Fruit fly (Drosophila melanogaster) whole organism, prepupa: Measurements from ENCODE around the gene ninaC.

Experiments used
- Blimp-1 ChIP-seq: fragments of 200-800 bp; sonication (Bioruptor generic); optimal IDR thresholded peaks from 3 replicates; lab custom pipeline; 2017; ENCODE audit warnings: missing biosample characterization, missing genetic modification characterization, mild to moderate bottlenecking, moderate library complexity, missing genetic modification reagents
- CG10631 ChIP-seq: fragments of 200-800 bp; sonication (Bioruptor generic); optimal IDR thresholded peaks from 2 replicates; lab custom pipeline; 2016; ENCODE audit warnings: missing biosample characterization, missing genetic modification characterization
- CG11294 ChIP-seq: fragments of 200-800 bp; sonication (Bioruptor generic); IDR thresholded peaks from 2 replicates; pipeline ENCODE4 v1.3.6; 2022; ENCODE audit warnings: missing biosample characterization, missing genetic modification characterization
- CG11762 ChIP-seq: fragments of 200-800 bp; sonication (Bioruptor generic); optimal IDR thresholded peaks from 3 replicates; lab custom pipeline; 2016; ENCODE audit warnings: missing biosample characterization, missing genetic modification characterization; ENCODE audit not compliant: insufficient read depth
- CG11902 ChIP-seq: fragments of 200-800 bp; sonication (Bioruptor generic); optimal IDR thresholded peaks from 3 replicates; lab custom pipeline; 2016; ENCODE audit warnings: missing biosample characterization, missing genetic modification characterization
- CG3032 ChIP-seq: fragments of 200-800 bp; optimal IDR thresholded peaks from 2 replicates; lab custom pipeline; 2019; ENCODE audit warnings: missing biosample characterization, mild to moderate bottlenecking, missing genetic modification characterization, moderate library complexity
- CG32006 ChIP-seq: fragments of 200-800 bp; sonication (Bioruptor generic); optimal IDR thresholded peaks from 3 replicates; lab custom pipeline; 2017; ENCODE audit warnings: missing biosample characterization, mild to moderate bottlenecking, missing genetic modification characterization
- CG34406 ChIP-seq: fragments of 200-800 bp; sonication (Bioruptor generic); optimal IDR thresholded peaks from 3 replicates; lab custom pipeline; 2016; ENCODE audit warnings: missing biosample characterization, missing genetic modification characterization
- CG3919 ChIP-seq: fragments of 200-800 bp; sonication (Bioruptor generic); optimal IDR thresholded peaks from 3 replicates; lab custom pipeline; 2016; ENCODE audit warnings: missing biosample characterization, missing genetic modification characterization
- CG6163 ChIP-seq: fragments of 200-800 bp; sonication (Bioruptor generic); IDR thresholded peaks from 3 replicates; pipeline ENCODE4 v1.3.6; 2022; ENCODE audit warnings: missing biosample characterization, missing genetic modification characterization
- CG6276 ChIP-seq: fragments of 200-800 bp; sonication (Bioruptor generic); optimal IDR thresholded peaks from 2 replicates; lab custom pipeline; 2017; ENCODE audit warnings: missing biosample characterization, mild to moderate bottlenecking, missing genetic modification characterization
- CG6808 ChIP-seq: fragments of 200-800 bp; sonication (Bioruptor generic); optimal IDR thresholded peaks from 3 replicates; lab custom pipeline; 2017; ENCODE audit warnings: missing biosample characterization, missing genetic modification characterization, mild to moderate bottlenecking, moderate library complexity, missing genetic modification reagents
- CG6854 ChIP-seq: fragments of 200-800 bp; sonication (Bioruptor generic); optimal IDR thresholded peaks from 2 replicates; lab custom pipeline; 2017; ENCODE audit warnings: missing biosample characterization, mild to moderate bottlenecking, missing genetic modification characterization
- CG7368 ChIP-seq: fragments of 200-800 bp; sonication (Bioruptor generic); optimal IDR thresholded peaks from 3 replicates; lab custom pipeline; 2016; ENCODE audit warnings: missing biosample characterization, missing genetic modification characterization
- CG8119 ChIP-seq: fragments of 200-800 bp; sonication (Bioruptor generic); IDR thresholded peaks from 3 replicates; pipeline ENCODE4 v1.3.6; 2022; ENCODE audit warnings: missing biosample characterization, missing genetic modification characterization
- CG8632 ChIP-seq: fragments of 200-800 bp; sonication (Bioruptor generic); optimal IDR thresholded peaks from 3 replicates; lab custom pipeline; 2016; ENCODE audit warnings: missing biosample characterization, missing genetic modification characterization
- CG9139 ChIP-seq: fragments of 200-800 bp; sonication (Bioruptor generic); optimal IDR thresholded peaks from 3 replicates; lab custom pipeline; 2017; ENCODE audit warnings: missing biosample characterization, mild to moderate bottlenecking, missing genetic modification characterization
- Eip75B ChIP-seq: fragments of 200-800 bp; sonication (Bioruptor generic); optimal IDR thresholded peaks from 3 replicates; lab custom pipeline; 2016; ENCODE audit warnings: missing biosample characterization, missing genetic modification characterization
- Eip78C ChIP-seq: fragments of 200-800 bp; sonication (Bioruptor generic); peaks from one replicate; lab custom pipeline; 2016; ENCODE audit warnings: missing biosample characterization, missing genetic modification characterization
- Ets21C ChIP-seq: fragments of 200-800 bp; sonication (Bioruptor generic); optimal IDR thresholded peaks from 3 replicates; lab custom pipeline; 2016; ENCODE audit warnings: missing biosample characterization, missing genetic modification characterization
- Ets96B ChIP-seq: fragments of 200-800 bp; optimal IDR thresholded peaks from 2 replicates; lab custom pipeline; 2019; ENCODE audit warnings: missing biosample characterization, mild to moderate bottlenecking, missing genetic modification characterization, moderate library complexity
- Gug ChIP-seq: fragments of 200-800 bp; sonication (Bioruptor generic); IDR thresholded peaks from 2 replicates; pipeline ENCODE4 v1.3.6; 2022; ENCODE audit warnings: missing biosample characterization, missing genetic modification characterization
- Hr38 ChIP-seq: sonication (Bioruptor generic); optimal IDR thresholded peaks from 2 replicates; lab custom pipeline; 2016; ENCODE audit warnings: missing biosample characterization, missing genetic modification characterization
- Hr4 ChIP-seq: fragments of 200-800 bp; sonication (Bioruptor generic); optimal IDR thresholded peaks from 3 replicates; lab custom pipeline; 2016; ENCODE audit warnings: missing biosample characterization, missing genetic modification characterization
- Lpt ChIP-seq: fragments of 200-800 bp; sonication (Bioruptor generic); optimal IDR thresholded peaks from 3 replicates; lab custom pipeline; 2016; ENCODE audit warnings: missing biosample characterization, missing genetic modification characterization
- Smox ChIP-seq: fragments of 200-800 bp; sonication (Bioruptor generic); optimal IDR thresholded peaks from 3 replicates; lab custom pipeline; 2016; ENCODE audit warnings: missing biosample characterization, missing genetic modification characterization
- Sox102F ChIP-seq: fragments of 200-800 bp; sonication (Bioruptor generic); optimal IDR thresholded peaks from 2 replicates; lab custom pipeline; 2016; ENCODE audit warnings: missing biosample characterization, mild to moderate bottlenecking, missing genetic modification characterization
- Sox15 ChIP-seq: fragments of 200-800 bp; sonication (Bioruptor generic); optimal IDR thresholded peaks from 3 replicates; lab custom pipeline; 2016; ENCODE audit warnings: missing biosample characterization, missing genetic modification characterization
- achi ChIP-seq: fragments of 200-800 bp; sonication (Bioruptor generic); optimal IDR thresholded peaks from 3 replicates; lab custom pipeline; 2016; ENCODE audit warnings: missing biosample characterization, missing genetic modification characterization
- acj6 ChIP-seq: fragments of 200-800 bp; sonication (Bioruptor generic); optimal IDR thresholded peaks from 3 replicates; lab custom pipeline; 2016; ENCODE audit warnings: missing biosample characterization, missing genetic modification characterization
- cyc ChIP-seq: fragments of 200-800 bp; sonication (Bioruptor generic); optimal IDR thresholded peaks from 3 replicates; lab custom pipeline; 2016; ENCODE audit warnings: missing biosample characterization, missing genetic modification characterization
- dac ChIP-seq: fragments of 200-800 bp; sonication (Bioruptor generic); optimal IDR thresholded peaks from 2 replicates; lab custom pipeline; 2017; ENCODE audit warnings: missing biosample characterization, mild to moderate bottlenecking, missing genetic modification characterization
- eg ChIP-seq: fragments of 200-800 bp; sonication (Bioruptor generic); IDR thresholded peaks from 3 replicates; pipeline ENCODE4 v1.3.6; 2022; ENCODE audit warnings: missing biosample characterization, missing genetic modification characterization
- fd85E ChIP-seq: fragments of 200-800 bp; sonication (Bioruptor generic); optimal IDR thresholded peaks from 3 replicates; lab custom pipeline; 2016; ENCODE audit warnings: missing biosample characterization, missing genetic modification characterization
- lz ChIP-seq: fragments of 200-800 bp; sonication (Bioruptor generic); optimal IDR thresholded peaks from 3 replicates; lab custom pipeline; 2016; ENCODE audit warnings: missing biosample characterization, missing genetic modification characterization
- net ChIP-seq: fragments of 200-800 bp; sonication (Bioruptor generic); optimal IDR thresholded peaks from 3 replicates; lab custom pipeline; 2016; ENCODE audit warnings: missing biosample characterization, missing genetic modification characterization
- pdm3 ChIP-seq: fragments of 200-800 bp; sonication (Bioruptor generic); optimal IDR thresholded peaks from 3 replicates; lab custom pipeline; 2016; ENCODE audit warnings: missing biosample characterization, missing genetic modification characterization
- spab ChIP-seq: fragments of 200-800 bp; sonication (Bioruptor generic); optimal IDR thresholded peaks from 2 replicates; lab custom pipeline; 2017; ENCODE audit warnings: missing biosample characterization, mild to moderate bottlenecking, missing genetic modification characterization, missing genetic modification reagents
- ss ChIP-seq, 2 experiments: fragments of 200-800 bp; sonication (Bioruptor generic); optimal IDR thresholded peaks; 2 replicates in 1 of 2; 3 replicates in 1 of 2; lab custom pipeline; 2017 to 2018; ENCODE audit warnings: mild to moderate bottlenecking in 2 of 2, missing biosample characterization in 2 of 2, missing genetic modification characterization in 2 of 2, moderate library complexity in 1 of 2
- svp ChIP-seq: fragments of 200-800 bp; sonication (Bioruptor generic); peaks from one replicate; lab custom pipeline; 2016; ENCODE audit warnings: missing biosample characterization, missing genetic modification characterization
- topi ChIP-seq: fragments of 200-800 bp; sonication (Bioruptor generic); optimal IDR thresholded peaks from 3 replicates; lab custom pipeline; 2016; ENCODE audit warnings: missing biosample characterization, missing genetic modification characterization
- vri ChIP-seq: fragments of 200-800 bp; sonication (Bioruptor generic); optimal IDR thresholded peaks from 3 replicates; lab custom pipeline; 2016; ENCODE audit warnings: missing biosample characterization, mild to moderate bottlenecking, missing genetic modification characterization

The ninaC gene

DNA sequence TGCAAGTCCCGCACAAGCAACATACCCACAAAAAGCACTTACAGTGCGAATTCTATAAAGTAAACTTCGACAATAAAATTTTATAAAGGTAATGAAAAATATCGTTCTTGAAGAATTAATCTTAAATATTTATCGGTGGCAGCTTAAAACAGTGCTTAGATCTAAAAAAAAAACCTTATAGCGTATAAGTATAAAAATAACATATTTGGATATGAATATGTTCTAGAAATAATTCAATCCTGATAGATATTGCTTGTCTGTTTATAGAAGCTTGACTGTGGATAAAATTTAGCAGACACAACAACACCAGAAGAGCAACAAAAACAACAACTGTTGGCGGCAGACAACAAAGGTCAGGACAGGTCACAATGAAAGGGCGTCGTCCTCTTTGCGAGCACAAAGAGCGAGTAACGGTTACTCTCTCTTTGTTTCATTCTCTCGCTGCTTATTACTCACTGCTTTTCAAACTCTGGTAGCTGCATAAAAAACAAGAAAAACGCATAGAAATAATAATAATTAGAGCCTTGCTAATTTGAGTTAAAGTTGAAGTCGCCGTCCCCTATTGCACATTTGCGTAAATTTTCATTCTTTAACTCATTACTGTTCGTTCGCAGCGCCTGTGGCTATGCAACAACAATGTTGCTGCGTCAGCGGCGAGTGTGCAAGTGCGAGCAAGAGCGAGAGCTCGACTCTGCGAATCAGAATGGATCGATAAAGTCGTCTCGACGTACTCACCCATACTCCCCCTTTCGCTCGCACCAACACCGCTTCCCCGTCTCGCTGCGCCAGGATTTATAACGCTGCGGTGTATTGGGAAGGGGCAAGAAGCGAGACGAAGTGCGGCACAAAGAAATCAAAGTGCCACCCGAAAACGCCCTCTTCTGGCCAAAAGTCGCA, 42.2 kb downstream of the ninaC start (continued):
- no peak for TF ChIP-seq Hr38 (GFP tag; lab: Kevin White, UChicago)
- peak; percentile 70 for TF ChIP-seq CG34406 (GFP tag; lab: Kevin White, UChicago)
- TF ChIP-seq Lpt (GFP tag; lab: Kevin White, UChicago): no peak
- TF ChIP-seq CG11762 (GFP tag; lab: Kevin White, UChicago): peak; percentile 31
- peak; percentile 65 for TF ChIP-seq pdm3 (GFP tag; lab: Kevin White, UChicago)
- TF ChIP-seq lz (GFP tag; lab: Kevin White, UChicago): peak; percentile 85
- peak; percentile 78 for TF ChIP-seq CG10631
- peak; percentile 69 for TF ChIP-seq cyc
- no peak for TF ChIP-seq CG7368 (GFP tag; lab: Kevin White, UChicago)
- TF ChIP-seq net (GFP tag; lab: Kevin White, UChicago): no peak
- TF ChIP-seq CG8632 (GFP tag; lab: Kevin White, UChicago): peak; percentile 49
- TF ChIP-seq CG6163 (GFP tag; lab: Robert Waterston, UW): peak; percentile 65
- TF ChIP-seq topi (GFP tag; lab: Kevin White, UChicago): peak; percentile 82
- peak; percentile 30 for TF ChIP-seq acj6
- peak; percentile 62 for TF ChIP-seq Ets21C
- TF ChIP-seq achi (GFP tag; lab: Kevin White, UChicago): peak; percentile 77
- no peak for TF ChIP-seq vri (GFP tag; lab: Kevin White, UChicago)
- peak; percentile 53 for TF ChIP-seq CG3919 (GFP tag; lab: Kevin White, UChicago)
- peak; percentile 78 for TF ChIP-seq Eip75B (GFP tag; lab: Kevin White, UChicago)
- TF ChIP-seq Smox (GFP tag; lab: Kevin White, UChicago): peak; percentile 69
- peak; percentile 77 for TF ChIP-seq CG3032
- peak; percentile 64 for TF ChIP-seq CG6808 (GFP tag; lab: Kevin White, UChicago)
- TF ChIP-seq CG32006 (GFP tag; lab: Kevin White, UChicago): peak; percentile 54
- TF ChIP-seq, all 60 proteins: peak for 47

DNA sequence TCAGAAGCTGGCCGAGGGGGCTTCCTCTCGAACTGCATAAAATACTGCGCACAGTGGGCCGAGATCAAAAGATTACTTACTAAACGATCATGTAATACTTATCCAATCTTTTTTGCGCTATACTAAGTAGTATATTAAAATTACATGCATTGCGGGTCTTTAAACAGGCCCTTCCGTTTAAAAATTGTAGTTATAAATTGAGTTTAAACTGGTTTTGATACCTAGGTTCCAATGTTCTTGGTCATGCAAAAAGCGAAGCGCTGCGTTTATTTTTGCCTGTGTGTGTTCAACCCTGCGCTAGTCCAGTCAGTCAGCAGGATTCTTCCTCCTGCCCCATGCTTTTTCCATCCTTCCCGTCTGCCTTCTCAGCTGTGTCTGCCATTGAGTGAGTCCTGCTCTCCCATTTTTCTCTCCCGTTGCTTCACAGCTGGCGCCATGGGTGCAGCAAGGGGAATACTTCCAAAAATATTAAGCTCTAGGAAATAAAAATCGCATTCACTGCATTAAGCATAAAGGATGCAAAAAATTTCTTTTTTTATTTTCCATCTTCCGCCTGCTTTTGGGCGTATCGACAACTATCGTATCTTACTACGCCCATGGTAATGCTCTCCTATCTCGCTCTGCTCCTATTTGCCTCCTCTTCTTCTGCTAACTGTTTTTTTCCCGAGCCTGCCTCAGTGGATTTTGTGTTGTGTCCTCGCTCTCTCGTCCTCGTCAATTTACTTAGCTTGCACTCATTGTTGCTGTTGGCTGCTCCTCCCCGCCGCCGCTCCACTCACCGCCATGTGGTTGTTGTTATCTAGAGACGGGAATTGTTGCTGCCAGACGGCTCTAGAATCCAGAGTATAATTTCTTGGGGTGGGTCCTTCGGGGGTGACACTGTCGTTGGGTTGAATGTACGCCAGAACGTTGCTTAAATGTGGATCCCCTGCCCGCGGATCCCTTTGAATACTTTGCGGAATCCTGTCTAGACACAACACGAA, 43.1 kb downstream of the ninaC start:
- TF ChIP-seq Blimp-1 (GFP tag; lab: Kevin White, UChicago): peak; percentile 35
- peak; percentile 76 for TF ChIP-seq net (GFP tag; lab: Kevin White, UChicago)
- TF ChIP-seq eg (GFP tag; lab: Robert Waterston, UW): peak; percentile 77
- peak; percentile 74 for TF ChIP-seq cyc
- TF ChIP-seq spab (GFP tag; lab: Kevin White, UChicago): peak; percentile 89
- TF ChIP-seq topi (GFP tag; lab: Kevin White, UChicago): peak; percentile 89
- peak; percentile 83 for TF ChIP-seq CG9139 (GFP tag; lab: Kevin White, UChicago)
- TF ChIP-seq lz (GFP tag; lab: Kevin White, UChicago): peak; percentile 87
- peak; percentile 23 for TF ChIP-seq fd85E (GFP tag; lab: Kevin White, UChicago)
- TF ChIP-seq CG6808 (GFP tag; lab: Kevin White, UChicago): peak; percentile 92
- peak; percentile 81 for TF ChIP-seq Smox (GFP tag; lab: Kevin White, UChicago)
- TF ChIP-seq svp (GFP tag; lab: Kevin White, UChicago): peak; percentile 94
- peak; percentile 70 for TF ChIP-seq Lpt (GFP tag; lab: Kevin White, UChicago)
- peak; percentile 55 for TF ChIP-seq CG6276 (GFP tag; lab: Kevin White, UChicago)
- TF ChIP-seq Sox15 (GFP tag; lab: Kevin White, UChicago): peak; percentile 63
- peak; percentile 26 for TF ChIP-seq CG6854 (GFP tag; lab: Kevin White, UChicago)
- TF ChIP-seq CG10631: peak; percentile 91
- peak; percentile 75 for TF ChIP-seq Gug (GFP tag; lab: Robert Waterston, UW)
- peak; percentile 90 to 91 for TF ChIP-seq ss (GFP tag; optimal IDR thresholded peaks at IDR 0.05; lab: Kevin White, UChicago)
- TF ChIP-seq Hr38 (GFP tag; lab: Kevin White, UChicago): no peak
- TF ChIP-seq dac (GFP tag; lab: Kevin White, UChicago): peak; percentile 26
- TF ChIP-seq CG11294: peak; percentile 61
- peak; percentile 95 for TF ChIP-seq Eip78C
- TF ChIP-seq CG6163 (GFP tag; lab: Robert Waterston, UW): peak; percentile 88
- peak; percentile 68 for TF ChIP-seq CG11902 (GFP tag; lab: Kevin White, UChicago)
- peak; percentile 81 for TF ChIP-seq Sox102F
- peak; percentile 81 for TF ChIP-seq CG11762 (GFP tag; lab: Kevin White, UChicago)
- peak; percentile 91 for TF ChIP-seq pdm3 (GFP tag; lab: Kevin White, UChicago)
- peak; percentile 66 for TF ChIP-seq Hr4
- peak; percentile 85 for TF ChIP-seq CG8119
- TF ChIP-seq vri (GFP tag; lab: Kevin White, UChicago): peak; percentile 78
- peak; percentile 96 for TF ChIP-seq Ets96B (tag; lab: Kevin White, UChicago)
- peak; percentile 74 for TF ChIP-seq CG8632 (GFP tag; lab: Kevin White, UChicago)
- TF ChIP-seq CG7368 (GFP tag; lab: Kevin White, UChicago): peak; percentile 77
- TF ChIP-seq CG3919 (GFP tag; lab: Kevin White, UChicago): peak; percentile 86
- peak; percentile 69 for TF ChIP-seq CG34406 (GFP tag; lab: Kevin White, UChicago)
